Fruit fly (Drosophila melanogaster): ENCODE results near the gene Mcm10.

Gene Mcm10

dm6 chr2L:21197178-21197577 lies 17.4 kb downstream of the Mcm10 start:
- TF ChIP-seq dmrt93B (GFP tag; optimal IDR thresholded peaks at IDR 0.05) (no peak), Abd-B (GFP tag; optimal IDR thresholded peaks at IDR 0.05) (no peak), Myc (optimal IDR thresholded peaks at IDR 0.05) (no peak), h (GFP tag; optimal IDR thresholded peaks at IDR 0.05) (peak; percentile 29), usp (GFP tag; optimal IDR thresholded peaks at IDR 0.05) (no peak), pan (optimal IDR thresholded peaks at IDR 0.05) (no peak), fru (GFP tag; optimal IDR thresholded peaks at IDR 0.05) (peak; percentile 13), Vsx2 (GFP tag; optimal IDR thresholded peaks at IDR 0.05; ENCODE audit: partially characterized antibody) (no peak), Hr78 (GFP tag; optimal IDR thresholded peaks at IDR 0.05) (no peak), foxo (GFP tag; optimal IDR thresholded peaks at IDR 0.05) (peak in 1 of 2 experiments; percentile 36), Hnf4 (GFP tag; optimal IDR thresholded peaks at IDR 0.05) (no peak), CG32264 (GFP tag; optimal IDR thresholded peaks at IDR 0.05) (no peak), dl (GFP tag; optimal IDR thresholded peaks at IDR 0.05; ENCODE audit: insufficient read depth in 1 of 2, partially characterized antibody in 2 of 2) (no peak), jim (GFP tag; optimal IDR thresholded peaks at IDR 0.05) (no peak), Dif (GFP tag; optimal IDR thresholded peaks at IDR 0.05; ENCODE audit: partially characterized antibody) (no peak), Rel (GFP tag; optimal IDR thresholded peaks at IDR 0.05) (no peak), Rel (tag; optimal IDR thresholded peaks at IDR 0.05) (no peak), sage (GFP tag; optimal IDR thresholded peaks at IDR 0.05) (no peak), sv (GFP tag; optimal IDR thresholded peaks at IDR 0.05) (no peak), ey (GFP tag; optimal IDR thresholded peaks at IDR 0.05) (peak; percentile 1), rgr (GFP tag; optimal IDR thresholded peaks at IDR 0.05) (no peak)

dm6 chr2L:21198633-21199264 lies 19.0 kb downstream of the Mcm10 start, which contains the start of gene Ret:
Gene Ret (minus strand): TSS chr2L:21198762.
- no peak for TF ChIP-seq Mio (GFP tag; optimal IDR thresholded peaks at IDR 0.05)
- TF ChIP-seq brk (GFP tag; optimal IDR thresholded peaks at IDR 0.05) = no peak
- no peak for TF ChIP-seq Myc (optimal IDR thresholded peaks at IDR 0.05)
- TF ChIP-seq Rel (GFP tag; optimal IDR thresholded peaks at IDR 0.05) = no peak
- no peak for TF ChIP-seq Rel (tag; optimal IDR thresholded peaks at IDR 0.05)
- no peak for TF ChIP-seq OdsH (GFP tag; optimal IDR thresholded peaks at IDR 0.05)
- TF ChIP-seq foxo (GFP tag; optimal IDR thresholded peaks at IDR 0.05) = no peak
- TF ChIP-seq Dif (GFP tag; optimal IDR thresholded peaks at IDR 0.05; ENCODE audit: partially characterized antibody) = no peak
- TF ChIP-seq Vsx2 (GFP tag; optimal IDR thresholded peaks at IDR 0.05; ENCODE audit: partially characterized antibody) = no peak
- TF ChIP-seq dsf (GFP tag; optimal IDR thresholded peaks at IDR 0.05; ENCODE audit: borderline replicate concordance) = no peak
- TF ChIP-seq usp (GFP tag; optimal IDR thresholded peaks at IDR 0.05) = no peak
- TF ChIP-seq Jra (GFP tag; optimal IDR thresholded peaks at IDR 0.05) = no peak
- no peak for TF ChIP-seq h (GFP tag; optimal IDR thresholded peaks at IDR 0.05)
- TF ChIP-seq N (GFP tag; optimal IDR thresholded peaks at IDR 0.05) = no peak
- no peak for TF ChIP-seq sv (GFP tag; optimal IDR thresholded peaks at IDR 0.05)
- no peak for TF ChIP-seq pan (optimal IDR thresholded peaks at IDR 0.05)
- no peak for TF ChIP-seq dmrt93B (GFP tag; optimal IDR thresholded peaks at IDR 0.05)

DNA sequence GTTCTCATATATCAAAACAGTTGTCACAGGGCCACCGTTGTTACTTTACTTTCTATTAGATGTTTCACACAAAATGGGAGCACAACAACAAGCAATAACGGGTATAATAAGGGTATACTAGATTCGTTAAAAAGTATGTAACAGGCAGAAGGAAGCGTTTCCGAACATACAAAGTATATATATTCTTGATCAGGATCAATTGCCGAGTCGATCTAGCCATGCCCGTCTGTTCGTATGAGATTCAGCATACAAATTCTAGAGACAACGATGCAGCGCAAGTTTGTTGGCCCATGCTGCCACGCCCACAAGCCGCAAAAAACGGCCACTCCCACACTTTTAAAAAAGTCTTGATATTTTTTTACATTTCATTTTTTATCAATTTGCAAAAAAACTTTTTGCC lies 20.5 kb downstream of the Mcm10 start, which contains the start of gene CG31624:
Gene CG31624 (minus strand): TSS at position 101 of the 400 bp plus-strand sequence.
- peak; percentile 16 for TF ChIP-seq Dfd (GFP tag; optimal IDR thresholded peaks at IDR 0.05)
- TF ChIP-seq Sp1 (GFP tag; optimal IDR thresholded peaks at IDR 0.05) = no peak

- TF ChIP-seq Dif (GFP tag; optimal IDR thresholded peaks at IDR 0.05; ENCODE audit: partially characterized antibody) (no peak), CrebA (GFP tag; optimal IDR thresholded peaks at IDR 0.05; ENCODE audit: borderline replicate concordance) (no peak), woc (GFP tag; optimal IDR thresholded peaks at IDR 0.05) (no peak), Hr78 (GFP tag; optimal IDR thresholded peaks at IDR 0.05) (no peak), CG9705 (GFP tag; optimal IDR thresholded peaks at IDR 0.05) (no peak), sv (GFP tag; optimal IDR thresholded peaks at IDR 0.05) (no peak)
Observed at dm6 chr2L:21202702-21203101, 23.0 kb downstream of the Mcm10 start, which contains the start of gene CG31988. Gene CG31988 (minus strand): TSS chr2L:21202802.

- TF ChIP-seq pan (optimal IDR thresholded peaks at IDR 0.05) (no peak), ey (GFP tag; optimal IDR thresholded peaks at IDR 0.05) (no peak), usp (GFP tag; optimal IDR thresholded peaks at IDR 0.05) (no peak), woc (GFP tag; optimal IDR thresholded peaks at IDR 0.05) (no peak), Hr78 (GFP tag; optimal IDR thresholded peaks at IDR 0.05) (no peak), Dif (GFP tag; optimal IDR thresholded peaks at IDR 0.05; ENCODE audit: partially characterized antibody) (no peak), sage (GFP tag; optimal IDR thresholded peaks at IDR 0.05) (no peak), brk (GFP tag; optimal IDR thresholded peaks at IDR 0.05) (no peak), Jra (GFP tag; optimal IDR thresholded peaks at IDR 0.05) (no peak), dsf (GFP tag; optimal IDR thresholded peaks at IDR 0.05; ENCODE audit: borderline replicate concordance) (no peak), jim (GFP tag; optimal IDR thresholded peaks at IDR 0.05) (no peak), Hnf4 (GFP tag; optimal IDR thresholded peaks at IDR 0.05) (no peak), Dfd (GFP tag; optimal IDR thresholded peaks at IDR 0.05) (no peak), CrebA (GFP tag; optimal IDR thresholded peaks at IDR 0.05; ENCODE audit: borderline replicate concordance) (no peak), tai (GFP tag; optimal IDR thresholded peaks at IDR 0.05) (no peak), lola (GFP tag; optimal IDR thresholded peaks at IDR 0.05) (no peak), HLH106 (tag; optimal IDR thresholded peaks at IDR 0.05) (no peak), Hr83 (GFP tag; optimal IDR thresholded peaks at IDR 0.05; ENCODE audit: poor library complexity, severe bottlenecking) (no peak)
Observed at dm6 chr2L:21206193-21206592, 26.5 kb downstream of the Mcm10 start, which contains the start of gene clumsy. Gene clumsy (plus strand): TSS chr2L:21206493.
